Worm (Caenorhabditis elegans) whole organism, L4 larva: ENCODE data around the gene srbc-19.

Experiments
- F44E2.7 ChIP-seq: fragments of 200-800 bp; sonication (Bioruptor generic); IDR thresholded peaks from 2 replicates; pipeline ENCODE4 v2.1.2; 2022; ENCODE audit warnings: missing genetic modification characterization, missing compliant biosample characterization
- F49E8.2 ChIP-seq: sonication (generic microtip); optimal IDR thresholded peaks from 2 replicates; lab custom pipeline; 2016; ENCODE audit warnings: missing compliant biosample characterization, mild to moderate bottlenecking, missing genetic modification characterization, borderline replicate concordance
- R02D3.7 ChIP-seq: fragments of 150-350 bp; sonication (generic microtip); optimal IDR thresholded peaks from 3 replicates; lab custom pipeline; 2014; ENCODE audit warnings: missing biosample characterization, missing genetic modification characterization
- T20F7.1 ChIP-seq: fragments of 200-800 bp; sonication (Bioruptor generic); optimal IDR thresholded peaks from 2 replicates; lab custom pipeline; 2018; ENCODE audit warnings: mild to moderate bottlenecking, missing genetic modification characterization, missing compliant biosample characterization
- Y48G9A.11 ChIP-seq: fragments of 200-800 bp; sonication (Bioruptor generic); IDR thresholded peaks from 2 replicates; pipeline ENCODE4 v1.3.6; 2022; ENCODE audit warnings: missing genetic modification reagents, missing genetic modification characterization, missing compliant biosample characterization
- Y5F2A.4 ChIP-seq: fragments of 200-800 bp; sonication (Bioruptor generic); optimal IDR thresholded peaks from 2 replicates; lab custom pipeline; 2018; ENCODE audit warnings: mild to moderate bottlenecking, missing genetic modification characterization, missing compliant biosample characterization
- aha-1 ChIP-seq: fragments of 150-350 bp; peaks from one replicate; lab custom pipeline; 2014; ENCODE audit warnings: missing biosample characterization, missing genetic modification characterization
- daf-16 ChIP-seq, 3 experiments: sonication (generic microtip); optimal IDR thresholded peaks; 2 replicates each; lab custom pipeline; 2016 to 2017; ENCODE audit warnings: missing genetic modification characterization in 3 of 3, missing genetic modification reagents in 3 of 3, mild to moderate bottlenecking in 2 of 3, missing compliant biosample characterization in 2 of 3, missing biosample characterization in 1 of 3, moderate library complexity in 1 of 3
- daf-8 ChIP-seq: fragments of 200-800 bp; sonication (Bioruptor generic); IDR thresholded peaks from 2 replicates; pipeline ENCODE4 v1.3.6; 2022; ENCODE audit warnings: missing genetic modification characterization, missing compliant biosample characterization
- dmd-6 ChIP-seq: fragments of 200-800 bp; sonication (Bioruptor generic); IDR thresholded peaks from 2 replicates; pipeline ENCODE4 v1.3.6; 2022; ENCODE audit warnings: missing genetic modification reagents, missing genetic modification characterization, missing compliant biosample characterization
- dmd-8 ChIP-seq: fragments of 200-800 bp; sonication (Bioruptor generic); IDR thresholded peaks from 2 replicates; pipeline ENCODE4 v1.3.6; 2022; ENCODE audit warnings: missing genetic modification characterization, missing compliant biosample characterization
- dmd-9 ChIP-seq: fragments of 200-800 bp; sonication (Bioruptor generic); IDR thresholded peaks from 2 replicates; pipeline ENCODE4 v1.3.6; 2022; ENCODE audit warnings: missing genetic modification reagents, missing genetic modification characterization, missing compliant biosample characterization
- dpl-1 ChIP-seq: fragments of 150-350 bp; optimal IDR thresholded peaks from 2 replicates; lab custom pipeline; 2014; ENCODE audit warnings: missing biosample characterization, missing genetic modification reagents, missing genetic modification characterization
- duxl-1 ChIP-seq: sonication (generic microtip); optimal IDR thresholded peaks from 2 replicates; lab custom pipeline; 2016; ENCODE audit warnings: mild to moderate bottlenecking, missing genetic modification characterization, moderate library complexity, missing compliant biosample characterization; ENCODE audit not compliant: poor library complexity
- dve-1 ChIP-seq: sonication (generic microtip); optimal IDR thresholded peaks from 2 replicates; lab custom pipeline; 2017; ENCODE audit warnings: antibody characterized with exemption, mild to moderate bottlenecking, missing genetic modification characterization, missing compliant biosample characterization; ENCODE audit not compliant: insufficient read depth
- egl-27 ChIP-seq: sonication (generic microtip); optimal IDR thresholded peaks from 3 replicates; lab custom pipeline; 2017; ENCODE audit warnings: missing biosample characterization, missing genetic modification reagents, missing genetic modification characterization
- hif-1 ChIP-seq, 2 experiments: sonication (generic microtip); optimal IDR thresholded peaks; 2 replicates each; lab custom pipeline; 2016 to 2017; ENCODE audit warnings: missing compliant biosample characterization in 2 of 2, missing genetic modification characterization in 2 of 2, missing genetic modification reagents in 2 of 2, missing genotype in 2 of 2, mild to moderate bottlenecking in 1 of 2
- hlh-11 ChIP-seq: fragments of 200-800 bp; sonication (Bioruptor generic); optimal IDR thresholded peaks from 2 replicates; lab custom pipeline; 2018; ENCODE audit warnings: mild to moderate bottlenecking, missing genetic modification characterization, missing compliant biosample characterization
- hlh-30 ChIP-seq: sonication (generic microtip); optimal IDR thresholded peaks from 2 replicates; lab custom pipeline; 2017; ENCODE audit warnings: antibody characterized with exemption, mild to moderate bottlenecking, missing genetic modification characterization, missing compliant biosample characterization; ENCODE audit not compliant: insufficient read depth
- hmg-1.1 ChIP-seq: fragments of 200-800 bp; sonication (Bioruptor generic); IDR thresholded peaks from 2 replicates; pipeline ENCODE4 v1.3.6; 2022; ENCODE audit warnings: missing genetic modification reagents, missing genetic modification characterization, missing compliant biosample characterization
- lin-29 ChIP-seq: fragments of 200-800 bp; sonication (Bioruptor generic); IDR thresholded peaks from 2 replicates; pipeline ENCODE4 v1.3.6; 2022; ENCODE audit warnings: missing genetic modification reagents, missing genetic modification characterization, missing compliant biosample characterization
- madf-9 ChIP-seq: fragments of 200-800 bp; sonication (Bioruptor generic); conservative IDR thresholded peaks from 2 replicates; pipeline ENCODE4 v1.3.6; 2022; ENCODE audit warnings: missing genetic modification reagents, missing genetic modification characterization, missing compliant biosample characterization
- mdl-1 ChIP-seq, 2 experiments: fragments of 150-350 bp in 1 of 2; sonication (generic microtip) in 1 of 2; optimal IDR thresholded peaks; 2 replicates each; lab custom pipeline; 2014 to 2017; ENCODE audit warnings: missing biosample characterization in 2 of 2, missing genetic modification characterization in 2 of 2
- mes-2 ChIP-seq: sonication (generic microtip); optimal IDR thresholded peaks from 2 replicates; lab custom pipeline; 2016; ENCODE audit warnings: missing genotype, mild to moderate bottlenecking, missing genetic modification characterization, missing compliant biosample characterization; ENCODE audit not compliant: poor library complexity, severe bottlenecking
- mxl-3 ChIP-seq: fragments of 200-800 bp; sonication (Bioruptor generic); optimal IDR thresholded peaks from 2 replicates; lab custom pipeline; 2018; ENCODE audit warnings: mild to moderate bottlenecking, missing genetic modification characterization, missing compliant biosample characterization
- nhr-10 ChIP-seq: fragments of 150-350 bp; optimal IDR thresholded peaks from 2 replicates; lab custom pipeline; 2014; ENCODE audit warnings: missing biosample characterization, missing genetic modification characterization
- nhr-11 ChIP-seq: fragments of 150-350 bp; optimal IDR thresholded peaks from 2 replicates; lab custom pipeline; 2014; ENCODE audit warnings: missing biosample characterization, missing genetic modification characterization
- nhr-111 ChIP-seq: fragments of 200-800 bp; sonication (Bioruptor generic); optimal IDR thresholded peaks from 2 replicates; lab custom pipeline; 2018; ENCODE audit warnings: mild to moderate bottlenecking, missing genetic modification characterization, missing compliant biosample characterization
- nhr-237 ChIP-seq: sonication (generic microtip); optimal IDR thresholded peaks from 2 replicates; lab custom pipeline; 2017; ENCODE audit warnings: missing biosample characterization, missing genetic modification characterization
- nhr-28 ChIP-seq: fragments of 150-350 bp; optimal IDR thresholded peaks from 2 replicates; lab custom pipeline; 2014; ENCODE audit warnings: missing biosample characterization, missing genetic modification characterization
- nhr-41 ChIP-seq: fragments of 200-800 bp; sonication (Bioruptor generic); IDR thresholded peaks from 2 replicates; pipeline ENCODE4 v1.3.6; 2022; ENCODE audit warnings: missing genetic modification reagents, missing genetic modification characterization, missing compliant biosample characterization
- nhr-42 ChIP-seq: fragments of 200-800 bp; sonication (Bioruptor generic); IDR thresholded peaks from 2 replicates; pipeline ENCODE4 v1.3.6; 2022; ENCODE audit warnings: missing genetic modification characterization, missing compliant biosample characterization
- nhr-6 ChIP-seq: fragments of 150-350 bp; optimal IDR thresholded peaks from 2 replicates; lab custom pipeline; 2014; ENCODE audit warnings: missing biosample characterization, missing genetic modification characterization
- nhr-77 ChIP-seq: fragments of 150-350 bp; optimal IDR thresholded peaks from 2 replicates; lab custom pipeline; 2014; ENCODE audit warnings: missing biosample characterization, missing genetic modification characterization
- pha-4 ChIP-seq, 2 experiments: fragments of 150-350 bp in 1 of 2; fragments of 200-800 bp in 1 of 2; sonication (Bioruptor generic) in 1 of 2; IDR thresholded peaks in 1 of 2; optimal IDR thresholded peaks in 1 of 2; 2 replicates each; pipeline versions ENCODE4 v1.3.6 to Lab custom; 2014 to 2022; ENCODE audit warnings: missing genetic modification characterization in 2 of 2, missing genetic modification reagents in 2 of 2, missing biosample characterization in 1 of 2, missing compliant biosample characterization in 1 of 2
- skn-1 ChIP-seq: fragments of 150-350 bp; optimal IDR thresholded peaks from 2 replicates; lab custom pipeline; 2014; ENCODE audit warnings: missing biosample characterization, missing genetic modification characterization
- snpc-1.2 ChIP-seq: fragments of 200-800 bp; sonication (Bioruptor generic); IDR thresholded peaks from 2 replicates; pipeline ENCODE4 v1.3.6; 2022; ENCODE audit warnings: missing genetic modification reagents, missing genetic modification characterization, missing compliant biosample characterization
- snpc-4 ChIP-seq: fragments of 150-350 bp; optimal IDR thresholded peaks from 2 replicates; lab custom pipeline; 2014; ENCODE audit warnings: missing biosample characterization, missing genetic modification characterization
- spr-1 ChIP-seq: sonication (generic microtip); optimal IDR thresholded peaks from 2 replicates; lab custom pipeline; 2016; ENCODE audit warnings: mild to moderate bottlenecking, missing genetic modification characterization, missing compliant biosample characterization
- tag-97 ChIP-seq: fragments of 200-800 bp; sonication (Bioruptor generic); IDR thresholded peaks from 2 replicates; pipeline ENCODE4 v1.3.6; 2022; ENCODE audit warnings: missing genetic modification characterization, missing compliant biosample characterization

srbc-19 gene

DNA sequence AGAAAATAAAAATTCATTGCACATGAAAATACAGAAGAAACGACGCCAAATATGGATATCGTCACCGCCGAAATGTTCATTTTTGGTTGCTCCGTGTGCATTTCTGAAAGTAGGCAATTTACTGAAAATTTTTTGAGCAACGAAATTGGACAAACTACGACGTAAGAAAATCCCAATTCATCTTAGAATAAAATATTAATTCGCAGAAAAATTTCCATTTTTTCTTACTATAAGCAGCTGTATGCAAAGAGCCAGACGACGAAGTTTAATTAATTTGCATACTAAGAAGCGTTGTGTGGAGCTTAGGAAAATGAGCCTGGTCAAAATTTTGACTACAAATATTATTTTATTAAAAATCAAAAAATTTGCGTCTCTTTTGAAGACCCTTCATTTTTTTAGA is at the start of gene srbc-19:
TSS of gene srbc-19 (minus strand) at position 101 of the 400 bp plus-strand sequence.
- TF ChIP-seq nhr-42 (GFP tag; lab: Robert Waterston, UW): no peak
- TF ChIP-seq Y48G9A.11 (GFP tag; lab: Robert Waterston, UW): no peak
- TF ChIP-seq hmg-1.1 (GFP tag; lab: Robert Waterston, UW): no peak

DNA sequence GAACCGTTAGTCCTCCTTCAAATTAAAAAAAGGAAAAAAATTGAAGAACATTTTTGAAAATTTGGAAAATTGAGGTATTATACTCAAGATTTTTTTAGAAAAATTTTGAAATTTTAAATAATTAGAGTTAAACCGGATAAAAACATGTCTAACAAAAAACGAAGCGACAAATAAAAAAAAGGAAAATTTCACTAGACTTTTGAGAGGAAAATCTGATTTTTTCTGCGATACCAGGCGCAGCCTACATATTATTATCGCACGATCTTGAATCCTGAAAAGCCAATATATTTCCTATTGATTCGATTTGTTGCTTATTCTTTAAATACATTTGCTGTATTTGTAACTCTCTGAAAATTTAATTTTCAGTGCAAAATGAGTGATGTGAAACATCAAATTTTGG is 48.8 kb upstream of the srbc-19 start, which contains the start of gene nstp-8:
TSS of gene nstp-8 (plus strand) at position 301 of the 400 bp plus-strand sequence.
- no peak for TF ChIP-seq nhr-237 (tag; lab: Kevin White, UChicago)
- TF ChIP-seq dpl-1 (GFP tag; lab: Kevin White, UChicago): no peak
- no peak for TF ChIP-seq hlh-30 (tag; lab: Kevin White, UChicago)
- no peak for TF ChIP-seq F44E2.7 (GFP tag; lab: Robert Waterston, UW)
- TF ChIP-seq mxl-3: no peak
- no peak for TF ChIP-seq madf-9 (GFP tag; lab: Robert Waterston, UW)
- TF ChIP-seq nhr-111 (GFP tag; lab: Kevin White, UChicago): no peak

DNA sequence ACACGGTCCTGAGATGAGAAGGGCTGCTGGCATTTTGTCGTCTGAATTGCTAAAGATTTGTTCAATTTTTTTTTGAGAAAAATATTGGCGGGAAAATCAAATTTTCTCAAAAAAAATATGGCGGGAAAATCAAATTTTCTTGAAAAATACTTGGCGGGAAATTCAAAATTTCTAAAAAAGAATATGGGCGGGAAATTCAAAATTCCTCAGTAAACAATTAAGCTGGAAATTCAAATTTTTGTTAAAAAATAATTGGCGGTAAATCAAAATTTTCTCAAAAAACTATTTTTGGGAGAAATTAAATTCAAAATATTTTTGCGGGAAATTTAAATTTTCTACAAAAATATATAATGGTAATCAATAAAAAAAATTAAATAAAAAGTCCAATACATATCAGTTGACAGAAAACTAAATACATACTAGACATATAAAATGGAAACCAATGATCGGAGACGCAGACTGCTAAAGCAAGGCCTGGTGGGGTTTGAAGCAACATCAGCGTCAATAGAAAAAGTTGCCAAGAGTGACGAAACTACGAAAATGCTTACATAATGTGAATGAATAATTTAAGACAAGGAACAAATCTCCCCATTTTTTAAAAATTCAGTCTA is 48.0 kb upstream of the srbc-19 start, which contains the start of gene nhr-184:
TSS of gene nhr-184 (minus strand) at position 51 of the 611 bp plus-strand sequence.
- TF ChIP-seq daf-16 (GFP tag; optimal IDR thresholded peaks at IDR 0.05; lab: Kevin White, UChicago): no peak
- TF ChIP-seq daf-16 (tag; optimal IDR thresholded peaks at IDR 0.05; lab: Kevin White, UChicago): peak; percentile 81
- no peak for TF ChIP-seq Y5F2A.4 (GFP tag; lab: Kevin White, UChicago)
- TF ChIP-seq nhr-28 (tag; lab: Kevin White, UChicago): peak; percentile 65
- peak; percentile 40 for TF ChIP-seq mes-2 (tag; lab: Kevin White, UChicago)
- no peak for TF ChIP-seq pha-4 (GFP tag; IDR thresholded peaks at IDR 0.05; lab: Robert Waterston, UW)
- peak; percentile 45 for TF ChIP-seq pha-4 (tag; optimal IDR thresholded peaks at IDR 0.05; lab: Kevin White, UChicago)
- TF ChIP-seq hlh-30 (tag; lab: Kevin White, UChicago): peak; percentile 44
- peak; percentile 46 for TF ChIP-seq dve-1 (tag; lab: Kevin White, UChicago)
- TF ChIP-seq nhr-6 (tag; lab: Kevin White, UChicago): peak; percentile 4
- TF ChIP-seq Y48G9A.11 (GFP tag; lab: Robert Waterston, UW): no peak

DNA sequence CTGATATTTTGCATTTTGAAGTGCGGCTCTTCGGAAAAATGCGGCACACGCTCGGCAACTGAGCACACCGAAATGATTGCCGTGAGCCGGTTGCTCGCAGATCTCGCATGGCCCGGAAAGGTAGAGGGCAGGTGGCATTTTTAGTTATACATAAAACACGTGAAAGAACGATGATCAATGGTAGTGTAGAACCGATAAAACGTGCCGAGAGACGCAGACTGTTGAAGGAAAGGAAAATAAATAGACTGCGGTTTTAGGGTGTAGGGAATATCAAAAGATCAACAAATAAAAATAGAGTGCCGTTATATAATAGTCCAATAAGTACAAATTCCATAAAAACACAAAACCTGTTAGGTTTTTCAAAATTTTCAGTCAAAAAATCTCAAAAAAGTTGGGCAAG is 45.4 kb upstream of the srbc-19 start, which contains the start of gene nhr-133:
TSS of gene nhr-133 (minus strand) at position 183 of the 400 bp plus-strand sequence.
- TF ChIP-seq dpl-1 (GFP tag; lab: Kevin White, UChicago) (no peak), mdl-1 (tag; optimal IDR thresholded peaks at IDR 0.05; lab: Kevin White, UChicago) (peak; percentile 12 to 79), nhr-11 (tag; lab: Kevin White, UChicago) (no peak), daf-8 (GFP tag; lab: Robert Waterston, UW) (no peak), T20F7.1 (GFP tag; lab: Kevin White, UChicago) (no peak), egl-27 (no peak), F44E2.7 (GFP tag; lab: Robert Waterston, UW) (no peak), snpc-1.2 (GFP tag; lab: Robert Waterston, UW) (no peak), dmd-8 (no peak), aha-1 (tag; lab: Kevin White, UChicago) (no peak), snpc-4 (no peak), nhr-77 (tag; lab: Kevin White, UChicago) (no peak), nhr-10 (no peak), hif-1 (tag; optimal IDR thresholded peaks at IDR 0.05; lab: Kevin White, UChicago) (no peak), nhr-6 (tag; lab: Kevin White, UChicago) (no peak), R02D3.7 (tag; lab: Kevin White, UChicago) (no peak), daf-16 (GFP tag; optimal IDR thresholded peaks at IDR 0.05; lab: Kevin White, UChicago) (no peak), daf-16 (tag; optimal IDR thresholded peaks at IDR 0.05; lab: Kevin White, UChicago) (peak; percentile 45), mes-2 (tag; lab: Kevin White, UChicago) (peak; percentile 6), nhr-41 (GFP tag; lab: Robert Waterston, UW) (no peak), nhr-28 (tag; lab: Kevin White, UChicago) (peak; percentile 80), pha-4 (GFP tag; IDR thresholded peaks at IDR 0.05; lab: Robert Waterston, UW) (no peak), pha-4 (tag; optimal IDR thresholded peaks at IDR 0.05; lab: Kevin White, UChicago) (peak; percentile 9), skn-1 (no peak), dmd-6 (GFP tag; lab: Robert Waterston, UW) (peak; percentile 50; the same call in 1 of the 2 replicates), lin-29 (GFP tag; lab: Robert Waterston, UW) (no peak), spr-1 (tag; lab: Kevin White, UChicago) (no peak), hlh-30 (tag; lab: Kevin White, UChicago) (peak; percentile 83), duxl-1 (tag; lab: Kevin White, UChicago) (no peak), F49E8.2 (tag; lab: Kevin White, UChicago) (no peak), nhr-111 (GFP tag; lab: Kevin White, UChicago) (no peak), tag-97 (GFP tag; lab: Robert Waterston, UW) (no peak), hlh-11 (peak; percentile 40), dmd-9 (GFP tag; lab: Robert Waterston, UW) (no peak)
